Fruit fly (Drosophila melanogaster): ENCODE results near the gene Hmu.
A peak's percentile ranks its signal among the peaks of the same experiment; 100 is the strongest.

Gene Hmu

DNA sequence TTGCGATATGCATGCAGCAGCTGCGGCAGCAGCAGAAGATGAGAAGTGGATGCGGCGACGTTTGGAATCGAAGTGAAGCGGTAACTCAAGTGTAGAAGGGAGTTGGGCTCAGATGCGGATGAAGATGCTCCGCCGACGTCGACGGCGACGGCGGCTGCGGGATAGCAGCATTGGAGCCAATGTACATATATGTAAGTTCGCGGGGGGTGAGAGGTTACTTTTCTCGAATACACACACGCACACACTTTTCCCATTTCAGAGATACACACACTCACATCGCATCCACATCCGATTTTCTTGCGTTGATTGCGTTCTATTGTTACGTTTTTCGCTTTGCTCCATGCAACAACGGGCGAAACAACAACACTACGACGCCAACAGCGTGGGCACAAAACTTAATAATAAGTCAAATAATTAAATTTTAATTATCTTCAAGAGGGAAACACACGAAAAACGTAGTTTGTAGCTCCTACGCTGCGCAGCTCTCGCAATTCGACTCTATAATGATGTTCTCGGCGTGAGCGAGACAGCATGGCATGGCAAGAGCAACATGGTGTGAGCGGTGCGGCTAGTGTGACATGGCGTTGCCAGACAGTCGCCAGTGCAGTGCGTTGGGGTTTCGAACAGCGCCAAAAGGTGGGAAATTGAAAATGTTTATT is 43.7 kb upstream of the Hmu start, which contains the start of gene CG18766 (continued):
- TF ChIP-seq CG11723 (GFP tag; optimal IDR thresholded peaks at IDR 0.05) = no peak
- TF ChIP-seq CG10543 (GFP tag; optimal IDR thresholded peaks at IDR 0.05) = peak; percentile 55
- TF ChIP-seq crp (GFP tag; optimal IDR thresholded peaks at IDR 0.05) = peak in 1 of 2 experiments; percentile 20
- no peak for TF ChIP-seq CG12299 (tag; optimal IDR thresholded peaks at IDR 0.05)
- TF ChIP-seq CG18764 (GFP tag; optimal IDR thresholded peaks at IDR 0.05) = no peak
- TF ChIP-seq hth (optimal IDR thresholded peaks at IDR 0.05) = no peak
- peak; percentile 15 for TF ChIP-seq jumu (GFP tag; optimal IDR thresholded peaks at IDR 0.05)
- TF ChIP-seq CG30431 (GFP tag; optimal IDR thresholded peaks at IDR 0.05) = no peak
- TF ChIP-seq NFAT (GFP tag; IDR thresholded peaks at IDR 0.05) = no peak
- no peak for TF ChIP-seq CG7357 (GFP tag; IDR thresholded peaks at IDR 0.05)
- peak; percentile 52 for TF ChIP-seq nmo (GFP tag; optimal IDR thresholded peaks at IDR 0.05)
- no peak for TF ChIP-seq az2 (GFP tag; optimal IDR thresholded peaks at IDR 0.05)
- TF ChIP-seq hkb (optimal IDR thresholded peaks at IDR 0.05) = peak; percentile 55
- TF ChIP-seq hkb (GFP tag; IDR thresholded peaks at IDR 0.05) = no peak
- TF ChIP-seq Awh (GFP tag; IDR thresholded peaks at IDR 0.05) = 0 out of 2 replicates have a peak, but pooled peaks have one; percentile 24
- TF ChIP-seq CG6254 (GFP tag; optimal IDR thresholded peaks at IDR 0.05) = no peak
- TF ChIP-seq MTF-1 (GFP tag; optimal IDR thresholded peaks at IDR 0.05; ENCODE audit: borderline replicate concordance) = no peak
- TF ChIP-seq CG7928 (GFP tag; optimal IDR thresholded peaks at IDR 0.05) = no peak
- TF ChIP-seq slp2 (GFP tag; optimal IDR thresholded peaks at IDR 0.05) = no peak
- no peak for TF ChIP-seq Deaf1 (tag; optimal IDR thresholded peaks at IDR 0.05)
- TF ChIP-seq Sox100B (GFP tag; optimal IDR thresholded peaks at IDR 0.05) = no peak
- TF ChIP-seq CG17359 (tag; optimal IDR thresholded peaks at IDR 0.05) = no peak
- TF ChIP-seq Oli (tag; optimal IDR thresholded peaks at IDR 0.05) = no peak
- TF ChIP-seq E2f2 (GFP tag; IDR thresholded peaks at IDR 0.05) = peak; percentile 92
- TF ChIP-seq sens-2 (GFP tag; IDR thresholded peaks at IDR 0.05) = no peak
- no peak for TF ChIP-seq h (optimal IDR thresholded peaks at IDR 0.05)
- peak; percentile 71; the same call in 1 of the 2 replicates for TF ChIP-seq CG42726 (GFP tag; IDR thresholded peaks at IDR 0.05; ENCODE audit: partially characterized antibody)
- TF ChIP-seq Sin3A (optimal IDR thresholded peaks at IDR 0.05) = peak; percentile 51
- TF ChIP-seq CG13624 (GFP tag; optimal IDR thresholded peaks at IDR 0.05) = peak; percentile 71
- TF ChIP-seq maf-S (GFP tag; optimal IDR thresholded peaks at IDR 0.05) = no peak
- TF ChIP-seq ab (GFP tag; optimal IDR thresholded peaks at IDR 0.05) = peak; percentile 26
- no peak for TF ChIP-seq Kr (GFP tag; optimal IDR thresholded peaks at IDR 0.05)
- TF ChIP-seq CG11696 (GFP tag; IDR thresholded peaks at IDR 0.05) = no peak
- TF ChIP-seq Doc3 (GFP tag; IDR thresholded peaks at IDR 0.05; ENCODE audit: partially characterized antibody) = no peak
- no peak for TF ChIP-seq CG14014 (GFP tag; IDR thresholded peaks at IDR 0.05)
- peak; percentile 70; the same call in 1 of the 3 replicates for TF ChIP-seq CG2199 (GFP tag; IDR thresholded peaks at IDR 0.05)
- no peak for TF ChIP-seq B-H1 (GFP tag; IDR thresholded peaks at IDR 0.05)
- TF ChIP-seq CG31224 (GFP tag; IDR thresholded peaks at IDR 0.05) = no peak
- TF ChIP-seq Nf-YB (GFP tag; optimal IDR thresholded peaks at IDR 0.05) = no peak
- TF ChIP-seq CG2712 (tag; optimal IDR thresholded peaks at IDR 0.05) = no peak
- TF ChIP-seq Stat92E (GFP tag; optimal IDR thresholded peaks at IDR 0.05) = peak in 1 of 3 experiments; percentile 32
- TF ChIP-seq Taf1 (GFP tag; IDR thresholded peaks at IDR 0.05) = no peak
- TF ChIP-seq ara (GFP tag; IDR thresholded peaks at IDR 0.05) = no peak
- TF ChIP-seq CG4730 (GFP tag; IDR thresholded peaks at IDR 0.05) = no peak
- peak; percentile 98 for TF ChIP-seq CG1832 (GFP tag; optimal IDR thresholded peaks at IDR 0.05)
- TF ChIP-seq bab2 (GFP tag; optimal IDR thresholded peaks at IDR 0.05) = no peak
- TF ChIP-seq GATAe (GFP tag; conservative IDR thresholded peaks at IDR 0.05) = no peak
- no peak for TF ChIP-seq Dip3 (GFP tag; optimal IDR thresholded peaks at IDR 0.05)
- peak; percentile 32 for TF ChIP-seq CG15479 (GFP tag; optimal IDR thresholded peaks at IDR 0.05)
- TF ChIP-seq CG3995 (GFP tag; optimal IDR thresholded peaks at IDR 0.05) = peak; percentile 31
- peak; percentile 11 for TF ChIP-seq CG6854 (GFP tag; optimal IDR thresholded peaks at IDR 0.05)

All from whole organism, embryonic.